Fruit fly (Drosophila melanogaster) whole organism, pupa: ENCODE data around the gene Naa20B.

Experiments
- CG12605 ChIP-seq: fragments of 200-800 bp; sonication (Bioruptor generic); IDR thresholded peaks from 2 replicates; pipeline ENCODE4 v1.3.6; 2022; ENCODE audit warnings: missing biosample characterization, missing genetic modification characterization
- CG15710 ChIP-seq: fragments of 200-800 bp; sonication (Bioruptor generic); optimal IDR thresholded peaks from 2 replicates; lab custom pipeline; 2018; ENCODE audit warnings: missing biosample characterization, mild to moderate bottlenecking, missing genetic modification characterization, moderate library complexity
- D1 ChIP-seq: fragments of 200-800 bp; sonication (Bioruptor generic); optimal IDR thresholded peaks from 2 replicates; lab custom pipeline; 2018; ENCODE audit warnings: missing biosample characterization, mild to moderate bottlenecking, missing genetic modification characterization, moderate library complexity

dm6 chr2L:13260740-13261139 is 3.5 kb downstream of the Naa20B start, which contains the start of gene CG44085:
- TF ChIP-seq CG12605 (GFP tag; lab: Robert Waterston, UW) = no peak
- no peak for TF ChIP-seq CG15710
- TF ChIP-seq D1 (tag; lab: Kevin White, UChicago) = no peak
